Worm (Caenorhabditis elegans): Measurements from ENCODE around the gene mec-14.

- TF ChIP-seq daf-12 (tag; optimal IDR thresholded peaks at IDR 0.05), result no peak
- no peak for TF ChIP-seq ces-1 (GFP tag; optimal IDR thresholded peaks at IDR 0.05)
These were observed 19.2 kb upstream of the mec-14 start for ce11 chrIII:7212028-7212427.

Data from whole organism, L4 larva.